Worm (Caenorhabditis elegans): ENCODE measurements around the gene tni-1.

DNA sequence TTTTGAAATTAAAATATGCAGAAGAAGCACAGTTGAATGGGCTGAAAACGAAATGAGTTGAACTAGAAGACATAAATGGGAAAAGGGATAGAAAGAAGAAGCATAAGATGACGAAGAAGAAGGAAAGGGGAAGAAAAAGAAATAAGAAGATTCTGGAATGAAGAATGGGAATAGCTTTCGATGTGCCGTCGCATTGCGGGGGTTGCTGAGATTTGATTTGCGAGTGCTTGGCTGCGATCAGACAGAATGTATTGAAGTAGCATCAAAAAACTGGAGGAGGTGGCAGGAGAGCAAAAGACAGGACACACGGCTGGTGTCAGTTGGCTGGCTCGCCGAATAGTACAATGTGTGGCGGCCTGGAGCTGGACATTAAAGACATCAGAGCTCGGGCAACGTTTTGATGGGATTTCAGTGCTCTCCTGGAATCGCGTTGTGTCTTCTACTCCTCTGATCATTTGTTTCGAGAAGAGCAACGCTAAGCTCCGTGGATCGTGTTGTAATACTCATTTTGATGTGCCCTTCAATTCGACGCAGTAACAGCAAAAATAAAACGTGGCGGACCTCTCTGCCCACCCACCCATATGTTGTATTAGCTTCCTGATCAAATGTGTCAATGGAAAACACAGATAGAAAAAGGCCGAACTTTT, 2.0 kb upstream of the tni-1 start:
- TF ChIP-seq nhr-237 (tag; optimal IDR thresholded peaks at IDR 0.05) (no peak), elt-3 (tag; optimal IDR thresholded peaks at IDR 0.05) (no peak)
